Fruit fly (Drosophila melanogaster) whole organism, embryonic: ENCODE measurements around the gene CG12995.

Source experiments
- Atf-2 ChIP-seq: fragments of 200-800 bp; sonication (Bioruptor generic); optimal IDR thresholded peaks from 2 replicates; lab custom pipeline; 2016; ENCODE audit warnings: missing biosample characterization, missing genetic modification characterization
- Atf3 ChIP-seq: fragments of 200-800 bp; sonication (Bioruptor generic); optimal IDR thresholded peaks from 3 replicates; lab custom pipeline; 2016; ENCODE audit warnings: missing biosample characterization, missing genetic modification characterization
- Atf6 ChIP-seq: fragments of 200-800 bp; sonication (Bioruptor generic); IDR thresholded peaks from 2 replicates; pipeline ENCODE4 v1.3.6; 2022; ENCODE audit warnings: missing biosample characterization, missing genetic modification characterization
- Bteb2 ChIP-seq: fragments of 200-800 bp; sonication (Bioruptor generic); optimal IDR thresholded peaks from 2 replicates; lab custom pipeline; 2016; ENCODE audit warnings: missing biosample characterization, missing genetic modification characterization
- CG10543 ChIP-seq: fragments of 200-800 bp; sonication (Bioruptor generic); optimal IDR thresholded peaks from 3 replicates; lab custom pipeline; 2017; ENCODE audit warnings: missing biosample characterization, mild to moderate bottlenecking, missing genetic modification characterization, moderate library complexity
- CG10979 ChIP-seq: fragments of 200-800 bp; sonication (Bioruptor generic); optimal IDR thresholded peaks from 2 replicates; lab custom pipeline; 2018; ENCODE audit warnings: missing biosample characterization, mild to moderate bottlenecking, missing genetic modification characterization, moderate library complexity
- CG11695 ChIP-seq: fragments of 200-800 bp; sonication (Bioruptor generic); IDR thresholded peaks from 3 replicates; pipeline ENCODE4 v1.3.6; 2022; ENCODE audit warnings: missing biosample characterization, missing genetic modification characterization
- CG12744 ChIP-seq: fragments of 200-800 bp; sonication (Bioruptor generic); optimal IDR thresholded peaks from 2 replicates; lab custom pipeline; 2016; ENCODE audit warnings: missing biosample characterization, missing genetic modification characterization
- CG13424 ChIP-seq: fragments of 200-800 bp; sonication (Bioruptor generic); optimal IDR thresholded peaks from 2 replicates; lab custom pipeline; 2019; ENCODE audit warnings: missing biosample characterization, mild to moderate bottlenecking, missing genetic modification characterization, moderate library complexity
- CG14441 ChIP-seq: fragments of 200-800 bp; sonication (Bioruptor generic); IDR thresholded peaks from 2 replicates; pipeline ENCODE4 v1.3.6; 2022; ENCODE audit warnings: missing biosample characterization, missing genetic modification characterization
- CG14667 ChIP-seq: fragments of 200-800 bp; sonication (Bioruptor generic); IDR thresholded peaks from 2 replicates; pipeline ENCODE4 v1.3.6; 2022; ENCODE audit warnings: missing biosample characterization, missing genetic modification characterization
- CG15073 ChIP-seq: fragments of 200-800 bp; sonication (Bioruptor generic); optimal IDR thresholded peaks from 2 replicates; lab custom pipeline; 2016; ENCODE audit warnings: missing biosample characterization, missing genetic modification characterization
- CG30020 ChIP-seq: fragments of 200-800 bp; optimal IDR thresholded peaks from 2 replicates; lab custom pipeline; 2019; ENCODE audit warnings: missing biosample characterization, mild to moderate bottlenecking, missing genetic modification characterization, moderate library complexity
- CG5180 ChIP-seq: fragments of 200-800 bp; sonication (Bioruptor generic); optimal IDR thresholded peaks from 3 replicates; lab custom pipeline; 2017; ENCODE audit warnings: missing biosample characterization, missing genetic modification characterization, mild to moderate bottlenecking, moderate library complexity, missing genetic modification reagents
- CG6854 ChIP-seq: fragments of 200-800 bp; sonication (Bioruptor generic); optimal IDR thresholded peaks from 3 replicates; lab custom pipeline; 2017; ENCODE audit warnings: missing biosample characterization, mild to moderate bottlenecking, missing genetic modification characterization
- CG7928 ChIP-seq: fragments of 200-800 bp; sonication (Bioruptor generic); optimal IDR thresholded peaks from 2 replicates; lab custom pipeline; 2017; ENCODE audit warnings: missing biosample characterization, mild to moderate bottlenecking, missing genetic modification characterization
- CG8359 ChIP-seq: fragments of 200-800 bp; sonication (Bioruptor generic); optimal IDR thresholded peaks from 2 replicates; lab custom pipeline; 2017; ENCODE audit warnings: missing biosample characterization, mild to moderate bottlenecking, missing genetic modification characterization, borderline replicate concordance
- CG9727 ChIP-seq: fragments of 200-800 bp; sonication (Bioruptor generic); optimal IDR thresholded peaks from 3 replicates; lab custom pipeline; 2017; ENCODE audit warnings: missing biosample characterization, mild to moderate bottlenecking, missing genetic modification characterization
- Hmr ChIP-seq: fragments of 200-800 bp; sonication (Bioruptor generic); optimal IDR thresholded peaks from 3 replicates; lab custom pipeline; 2017; ENCODE audit warnings: mild to moderate bottlenecking, missing biosample characterization, missing genetic modification reagents, missing genetic modification characterization
- Mad ChIP-seq: fragments of 200-800 bp; sonication (Bioruptor generic); optimal IDR thresholded peaks from 2 replicates; lab custom pipeline; 2016; ENCODE audit warnings: missing biosample characterization, missing genetic modification characterization
- Med ChIP-seq: fragments of 200-800 bp; sonication (Bioruptor generic); peaks from one replicate; lab custom pipeline; 2016; ENCODE audit warnings: missing biosample characterization, missing genetic modification characterization, mild to moderate bottlenecking, inconsistent platforms, moderate library complexity
- Mes4 ChIP-seq: fragments of 200-800 bp; sonication (Bioruptor generic); optimal IDR thresholded peaks from 2 replicates; lab custom pipeline; 2016; ENCODE audit warnings: missing biosample characterization, missing genetic modification characterization
- NC2β ChIP-seq: fragments of 200-800 bp; sonication (Bioruptor generic); optimal IDR thresholded peaks from 2 replicates; lab custom pipeline; 2016; ENCODE audit warnings: missing biosample characterization, missing genetic modification characterization
- PHDP ChIP-seq: fragments of 200-800 bp; sonication (Bioruptor generic); optimal IDR thresholded peaks from 3 replicates; lab custom pipeline; 2018; ENCODE audit warnings: missing biosample characterization, mild to moderate bottlenecking, missing genetic modification characterization, moderate library complexity
- Pdp1 ChIP-seq, 2 experiments: fragments of 200-800 bp; sonication (Bioruptor generic); optimal IDR thresholded peaks; 3 replicates each; lab custom pipeline; 2016; ENCODE audit warnings: missing biosample characterization in 2 of 2, missing genetic modification characterization in 2 of 2, mild to moderate bottlenecking in 1 of 2, moderate library complexity in 1 of 2
- Taf1 ChIP-seq: fragments of 200-800 bp; sonication (Bioruptor generic); IDR thresholded peaks from 2 replicates; pipeline ENCODE4 v1.3.6; 2022; ENCODE audit warnings: missing biosample characterization, missing genetic modification characterization
- Xbp1 ChIP-seq: fragments of 200-800 bp; sonication (Bioruptor generic); optimal IDR thresholded peaks from 3 replicates; lab custom pipeline; 2016; ENCODE audit warnings: missing biosample characterization, mild to moderate bottlenecking, missing genetic modification characterization
- abd-A ChIP-seq: fragments of 200-800 bp; sonication (Bioruptor generic); optimal IDR thresholded peaks from 3 replicates; lab custom pipeline; 2019; ENCODE audit warnings: missing biosample characterization, mild to moderate bottlenecking, missing genetic modification characterization, moderate library complexity
- ato ChIP-seq: fragments of 200-800 bp; sonication (Bioruptor generic); IDR thresholded peaks from 2 replicates; pipeline ENCODE4 v1.3.6; 2022; ENCODE audit warnings: missing biosample characterization, missing genetic modification characterization; ENCODE audit not compliant: partially characterized antibody
- az2 ChIP-seq: fragments of 200-800 bp; sonication (Bioruptor generic); optimal IDR thresholded peaks from 3 replicates; lab custom pipeline; 2016; ENCODE audit warnings: missing biosample characterization, missing genetic modification characterization
- bigmax ChIP-seq: fragments of 200-800 bp; sonication (Bioruptor generic); optimal IDR thresholded peaks from 2 replicates; lab custom pipeline; 2018; ENCODE audit warnings: missing biosample characterization, mild to moderate bottlenecking, missing genetic modification characterization
- cad ChIP-seq: fragments of >200 bp; optimal IDR thresholded peaks from 2 replicates; lab custom pipeline; 2017; ENCODE audit warnings: missing biosample characterization, missing genetic modification characterization
- crol ChIP-seq: fragments of 200-800 bp; sonication (Bioruptor generic); IDR thresholded peaks from 2 replicates; pipeline ENCODE4 v1.3.6; 2022; ENCODE audit warnings: missing biosample characterization, missing genetic modification characterization
- dm ChIP-seq: fragments of 200-800 bp; sonication (Bioruptor generic); optimal IDR thresholded peaks from 3 replicates; lab custom pipeline; 2016; ENCODE audit warnings: missing biosample characterization, missing genetic modification characterization
- fru ChIP-seq: fragments of >200 bp; optimal IDR thresholded peaks from 2 replicates; lab custom pipeline; 2017
- fu2 ChIP-seq: fragments of 200-800 bp; sonication (Bioruptor generic); optimal IDR thresholded peaks from 2 replicates; lab custom pipeline; 2016; ENCODE audit warnings: missing biosample characterization, missing genetic modification characterization
- gce ChIP-seq: fragments of 200-800 bp; sonication (Bioruptor generic); IDR thresholded peaks from 3 replicates; pipeline ENCODE4 v1.3.6; 2022; ENCODE audit warnings: missing biosample characterization, missing genetic modification characterization
- gsb-n ChIP-seq: fragments of 200-800 bp; sonication (Bioruptor generic); optimal IDR thresholded peaks from 3 replicates; lab custom pipeline; 2018; ENCODE audit warnings: missing biosample characterization, mild to moderate bottlenecking, missing genetic modification characterization
- her ChIP-seq: fragments of 200-800 bp; sonication (Bioruptor generic); optimal IDR thresholded peaks from 2 replicates; lab custom pipeline; 2016; ENCODE audit warnings: missing biosample characterization, missing genetic modification characterization
- inv ChIP-seq: fragments of 200-800 bp; sonication (Bioruptor generic); IDR thresholded peaks from 2 replicates; pipeline ENCODE4 v1.3.6; 2022; ENCODE audit warnings: missing biosample characterization, missing genetic modification characterization; ENCODE audit not compliant: partially characterized antibody
- mirr ChIP-seq: fragments of 200-800 bp; sonication (Bioruptor generic); optimal IDR thresholded peaks from 3 replicates; lab custom pipeline; 2018; ENCODE audit warnings: missing biosample characterization, mild to moderate bottlenecking, missing genetic modification characterization
- pan ChIP-seq, 4 experiments: fragments of >200 bp in 3 of 4; fragments of 200-800 bp in 1 of 4; sonication (Bioruptor generic) in 1 of 4; optimal IDR thresholded peaks in 3 of 4; IDR thresholded peaks in 1 of 4; 2 replicates each; pipeline versions ENCODE4 v1.3.6 to Lab custom; 2017 to 2022; ENCODE audit warnings: missing biosample characterization in 2 of 4, missing genetic modification characterization in 2 of 4, mixed read lengths in 1 of 4
- salm ChIP-seq: fragments of 200-800 bp; sonication (Bioruptor generic); optimal IDR thresholded peaks from 2 replicates; lab custom pipeline; 2018; ENCODE audit warnings: missing biosample characterization, mild to moderate bottlenecking, missing genetic modification characterization
- sc ChIP-seq, 3 experiments: fragments of >200 bp in 2 of 3; fragments of 200-800 bp in 1 of 3; sonication (Bioruptor generic) in 1 of 3; optimal IDR thresholded peaks; 2 replicates in 2 of 3; 3 replicates in 1 of 3; lab custom pipeline; 2017; ENCODE audit warnings: mild to moderate bottlenecking in 1 of 3, missing biosample characterization in 1 of 3, missing genetic modification characterization in 1 of 3, missing genetic modification reagents in 1 of 3
- scrt ChIP-seq: fragments of 200-800 bp; sonication (Bioruptor generic); optimal IDR thresholded peaks from 2 replicates; lab custom pipeline; 2018; ENCODE audit warnings: missing biosample characterization, mild to moderate bottlenecking, missing genetic modification characterization, moderate library complexity
- sim ChIP-seq: fragments of 200-800 bp; sonication (Bioruptor generic); IDR thresholded peaks from 2 replicates; pipeline ENCODE4 v1.3.6; 2022; ENCODE audit warnings: missing biosample characterization, missing genetic modification characterization
- slbo ChIP-seq: fragments of 200-800 bp; sonication (Bioruptor generic); IDR thresholded peaks from 2 replicates; pipeline ENCODE4 v1.3.6; 2022; ENCODE audit warnings: missing biosample characterization, missing genetic modification characterization
- slp2 ChIP-seq: fragments of 200-800 bp; sonication (Bioruptor generic); optimal IDR thresholded peaks from 2 replicates; lab custom pipeline; 2016; ENCODE audit warnings: missing biosample characterization, missing genetic modification characterization
- twi ChIP-seq: fragments of 200-800 bp; optimal IDR thresholded peaks from 2 replicates; lab custom pipeline; 2019; ENCODE audit warnings: missing biosample characterization, mild to moderate bottlenecking, missing genetic modification characterization, moderate library complexity
- wek ChIP-seq: fragments of 200-800 bp; sonication (Bioruptor generic); optimal IDR thresholded peaks from 3 replicates; lab custom pipeline; 2018; ENCODE audit warnings: missing biosample characterization, mild to moderate bottlenecking, missing genetic modification characterization, moderate library complexity

Gene CG12995

dm6 chrX:17187495-17187894 lies 22.3 kb downstream of the CG12995 start (continued):
- 0 out of 3 replicates have a peak, but pooled peaks have one; percentile 40 for TF ChIP-seq CG11695
- TF ChIP-seq Atf3 (GFP tag; lab: Kevin White, UChicago), result no peak
- no peak for TF ChIP-seq bigmax (GFP tag; lab: Kevin White, UChicago)
- TF ChIP-seq CG15073, result no peak
- TF ChIP-seq Bteb2, result no peak
- TF ChIP-seq wek (GFP tag; lab: Kevin White, UChicago), result no peak
- TF ChIP-seq slbo, result no peak
- no peak for TF ChIP-seq pan (optimal IDR thresholded peaks at IDR 0.05; lab: Kevin White, UChicago)
- no peak for TF ChIP-seq pan (GFP tag; optimal IDR thresholded peaks at IDR 0.05 in 1 of 2, IDR thresholded peaks at IDR 0.05 in 1 of 2)
- no peak for TF ChIP-seq NC2β (GFP tag; lab: Kevin White, UChicago)
- no peak for TF ChIP-seq CG14667 (GFP tag; lab: Robert Waterston, UW)
- no peak for TF ChIP-seq Pdp1 (GFP tag; optimal IDR thresholded peaks at IDR 0.05; lab: Kevin White, UChicago)
- TF ChIP-seq mirr, result no peak
- no peak for TF ChIP-seq scrt (GFP tag; lab: Kevin White, UChicago)
- TF ChIP-seq CG30020 (tag; lab: Kevin White, UChicago), result no peak
- no peak for TF ChIP-seq gce (GFP tag; lab: Robert Waterston, UW)
- TF ChIP-seq Mad (GFP tag; lab: Kevin White, UChicago), result no peak
- TF ChIP-seq sim (GFP tag; lab: Robert Waterston, UW), result no peak
- TF ChIP-seq CG12744 (GFP tag; lab: Kevin White, UChicago), result no peak
- no peak for TF ChIP-seq CG13424 (tag; lab: Kevin White, UChicago)
- no peak for TF ChIP-seq salm
- TF ChIP-seq dm (GFP tag; lab: Kevin White, UChicago), result no peak
- TF ChIP-seq PHDP (tag; lab: Kevin White, UChicago), result peak; percentile 24
- TF ChIP-seq CG6854 (GFP tag; lab: Kevin White, UChicago), result no peak
- TF ChIP-seq fru (lab: Kevin White, UChicago), result no peak
- TF ChIP-seq crol (GFP tag; lab: Robert Waterston, UW), result no peak
- no peak for TF ChIP-seq Hmr (GFP tag; lab: Kevin White, UChicago)
- TF ChIP-seq CG9727, result no peak
- TF ChIP-seq slp2 (GFP tag; lab: Kevin White, UChicago), result no peak
- TF ChIP-seq Taf1 (GFP tag; lab: Robert Waterston, UW), result no peak
- TF ChIP-seq abd-A, result no peak
- no peak for TF ChIP-seq CG5180 (GFP tag; lab: Kevin White, UChicago)
- TF ChIP-seq CG10979, result no peak
- peak; percentile 10 for TF ChIP-seq Xbp1 (GFP tag; lab: Kevin White, UChicago)
- no peak for TF ChIP-seq Mes4
- TF ChIP-seq cad (GFP tag; lab: Kevin White, UChicago), result no peak
- no peak for TF ChIP-seq her (GFP tag; lab: Kevin White, UChicago)
- no peak for TF ChIP-seq CG8359
- no peak for TF ChIP-seq twi (tag; lab: Kevin White, UChicago)
- no peak for TF ChIP-seq sc (optimal IDR thresholded peaks at IDR 0.05; lab: Kevin White, UChicago)
- no peak for TF ChIP-seq sc (GFP tag; optimal IDR thresholded peaks at IDR 0.05; lab: Kevin White, UChicago)
- TF ChIP-seq ato (GFP tag; lab: Robert Waterston, UW), result no peak
- no peak for TF ChIP-seq az2
- TF ChIP-seq gsb-n (tag; lab: Kevin White, UChicago), result no peak
- no peak for TF ChIP-seq Atf6 (GFP tag; lab: Robert Waterston, UW)
- 0 out of 2 replicates have a peak, but pooled peaks have one; percentile 13 for TF ChIP-seq CG14441 (GFP tag; lab: Robert Waterston, UW)
- no peak for TF ChIP-seq inv
- TF ChIP-seq fu2, result no peak
- TF ChIP-seq CG10543, result no peak
- TF ChIP-seq CG7928 (GFP tag; lab: Kevin White, UChicago), result no peak
- TF ChIP-seq Med (GFP tag; lab: Kevin White, UChicago), result peak; percentile 10
- no peak for TF ChIP-seq Atf-2 (GFP tag; lab: Kevin White, UChicago)
